Fruit fly (Drosophila melanogaster) whole organism, adult: ENCODE data around the gene CG11905.

Source experiments
- CG11617 ChIP-seq: fragments of 200-800 bp; sonication (Bioruptor generic); optimal IDR thresholded peaks from 2 replicates; lab custom pipeline; 2017; ENCODE audit warnings: mild to moderate bottlenecking, missing biosample characterization, missing genetic modification reagents, missing genetic modification characterization
- CG12768 ChIP-seq: fragments of 200-800 bp; sonication (Bioruptor generic); optimal IDR thresholded peaks from 2 replicates; lab custom pipeline; 2017; ENCODE audit warnings: missing biosample characterization, missing genetic modification characterization, mild to moderate bottlenecking, moderate library complexity, missing genetic modification reagents
- CG14711 ChIP-seq: fragments of 200-800 bp; sonication (Bioruptor generic); optimal IDR thresholded peaks from 2 replicates; lab custom pipeline; 2018; ENCODE audit warnings: missing biosample characterization, mild to moderate bottlenecking, missing genetic modification characterization, moderate library complexity
- CG33017 ChIP-seq: fragments of 200-800 bp; sonication (Bioruptor generic); optimal IDR thresholded peaks from 2 replicates; lab custom pipeline; 2018; ENCODE audit warnings: missing biosample characterization, mild to moderate bottlenecking, missing genetic modification characterization, moderate library complexity
- CG7045 ChIP-seq: fragments of 200-800 bp; sonication (Bioruptor generic); optimal IDR thresholded peaks from 2 replicates; lab custom pipeline; 2017; ENCODE audit warnings: missing biosample characterization, mild to moderate bottlenecking, missing genetic modification characterization
- CG7101 ChIP-seq: fragments of 200-800 bp; sonication (Bioruptor generic); optimal IDR thresholded peaks from 2 replicates; lab custom pipeline; 2018; ENCODE audit warnings: missing biosample characterization, mild to moderate bottlenecking, missing genetic modification characterization, moderate library complexity
- Clk ChIP-seq: fragments of 200-800 bp; sonication (Bioruptor generic); optimal IDR thresholded peaks from 2 replicates; lab custom pipeline; 2017; ENCODE audit warnings: missing biosample characterization, missing genetic modification characterization
- Crg-1 ChIP-seq: fragments of 200-800 bp; sonication (Bioruptor generic); optimal IDR thresholded peaks from 2 replicates; lab custom pipeline; 2016; ENCODE audit warnings: missing biosample characterization, missing genetic modification characterization
- Hr96 ChIP-seq: fragments of 200-800 bp; sonication (Bioruptor generic); optimal IDR thresholded peaks from 2 replicates; lab custom pipeline; 2016; ENCODE audit warnings: missing biosample characterization, missing genetic modification characterization
- Mnt ChIP-seq: fragments of 200-800 bp; sonication (Bioruptor generic); optimal IDR thresholded peaks from 2 replicates; lab custom pipeline; 2016; ENCODE audit warnings: missing biosample characterization, mild to moderate bottlenecking, missing genetic modification characterization
- bab1 ChIP-seq: fragments of 200-800 bp; sonication (Bioruptor generic); optimal IDR thresholded peaks from 3 replicates; lab custom pipeline; 2019; ENCODE audit warnings: missing biosample characterization, mild to moderate bottlenecking, missing genetic modification characterization, moderate library complexity
- cic ChIP-seq: fragments of 200-800 bp; sonication (Bioruptor generic); optimal IDR thresholded peaks from 2 replicates; lab custom pipeline; 2017; ENCODE audit warnings: missing biosample characterization, mild to moderate bottlenecking, missing genetic modification characterization, moderate library complexity
- cnc ChIP-seq, 2 experiments: fragments of >200 bp; optimal IDR thresholded peaks; 2 replicates each; lab custom pipeline; 2017
- kay ChIP-seq: fragments of 200-800 bp; sonication (Bioruptor generic); peaks from one replicate; lab custom pipeline; 2016; ENCODE audit warnings: missing biosample characterization, missing genetic modification characterization, borderline replicate concordance
- ovo ChIP-seq: fragments of 200-800 bp; sonication (Bioruptor generic); optimal IDR thresholded peaks from 2 replicates; lab custom pipeline; 2016; ENCODE audit warnings: missing biosample characterization, missing genetic modification characterization
- pad ChIP-seq: fragments of 200-800 bp; sonication (Bioruptor generic); optimal IDR thresholded peaks from 3 replicates; lab custom pipeline; 2017; ENCODE audit warnings: missing biosample characterization, missing genetic modification characterization, mild to moderate bottlenecking, moderate library complexity, missing genetic modification reagents
- tj ChIP-seq: fragments of 200-800 bp; sonication (Bioruptor generic); optimal IDR thresholded peaks from 3 replicates; lab custom pipeline; 2017; ENCODE audit warnings: missing biosample characterization, mild to moderate bottlenecking, missing genetic modification characterization, moderate library complexity
- toe ChIP-seq: fragments of 200-800 bp; sonication (Bioruptor generic); optimal IDR thresholded peaks from 2 replicates; lab custom pipeline; 2016; ENCODE audit warnings: missing biosample characterization, missing genetic modification characterization

CG11905 gene

DNA sequence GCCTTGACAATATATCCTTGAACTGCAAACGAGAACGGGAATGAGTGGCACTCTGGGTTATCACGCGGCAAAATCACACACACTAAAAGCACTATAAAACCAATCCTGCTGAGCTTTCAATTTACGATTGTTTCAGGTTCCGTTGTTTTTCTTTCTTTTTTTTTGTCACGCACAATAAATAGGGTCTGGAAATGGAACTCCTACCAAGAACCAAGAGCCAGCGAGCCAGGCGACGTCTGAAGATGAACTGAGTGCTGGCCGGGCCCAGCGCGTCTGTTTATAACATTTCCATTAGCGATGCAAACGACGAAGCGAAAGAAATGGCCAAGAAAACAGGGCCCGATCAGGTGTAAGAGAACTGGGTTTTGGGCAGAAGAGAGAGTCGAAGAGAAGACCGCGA is at the start of gene CG11905:
TSS of gene CG11905 (minus strand) at position 253 of the 400 bp plus-strand sequence.
- TF ChIP-seq cnc (optimal IDR thresholded peaks at IDR 0.05; lab: Kevin White, UChicago): no peak
- no peak for TF ChIP-seq cic (GFP tag; lab: Kevin White, UChicago)
- no peak for TF ChIP-seq CG11617 (GFP tag; lab: Kevin White, UChicago)

DNA sequence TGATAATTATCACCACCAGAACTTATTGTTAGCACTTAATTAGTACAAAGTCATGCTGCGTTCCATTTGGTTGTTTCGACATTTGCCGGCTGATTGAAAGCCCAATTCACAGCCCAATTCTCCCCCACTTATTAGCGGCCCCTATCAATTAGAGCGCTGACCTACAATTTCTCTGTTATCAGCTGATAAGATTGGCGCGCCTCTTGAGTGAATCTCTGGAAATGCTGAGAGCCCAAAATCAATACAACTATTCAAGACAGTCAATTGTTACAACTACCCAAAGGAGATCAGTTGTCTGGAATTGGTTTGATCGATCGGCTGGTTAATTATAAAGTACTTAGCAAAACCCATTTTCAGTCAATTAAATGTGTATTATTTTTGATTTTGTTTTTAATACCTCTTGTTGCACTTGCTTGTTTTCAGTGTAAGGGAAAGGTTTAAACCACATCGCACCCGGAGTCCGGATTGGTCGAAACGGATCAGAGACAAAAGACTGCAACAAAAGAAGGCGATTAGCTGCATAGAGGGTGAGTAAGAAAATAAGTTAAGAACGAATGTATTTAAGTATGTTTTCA is 49.6 kb upstream of the CG11905 start:
- TF ChIP-seq Mnt (GFP tag; lab: Kevin White, UChicago): no peak
- TF ChIP-seq cic (GFP tag; lab: Kevin White, UChicago): peak; percentile 19
- TF ChIP-seq CG12768 (GFP tag; lab: Kevin White, UChicago): no peak

- TF ChIP-seq kay (GFP tag; lab: Kevin White, UChicago) (peak; percentile 78), ovo (GFP tag; lab: Kevin White, UChicago) (no peak), cic (GFP tag; lab: Kevin White, UChicago) (peak; percentile 31)
Measured at dm6 chr3L:16984042-16984441, 48.7 kb upstream of the CG11905 start.

dm6 chr3L:16981114-16981648 is 45.8 kb upstream of the CG11905 start:
- peak; percentile 91 for TF ChIP-seq cic (GFP tag; lab: Kevin White, UChicago)
- peak; percentile 31 for TF ChIP-seq tj (GFP tag; lab: Kevin White, UChicago)
- TF ChIP-seq Clk (GFP tag; lab: Kevin White, UChicago): peak; percentile 16
- TF ChIP-seq kay (GFP tag; lab: Kevin White, UChicago): no peak
- TF ChIP-seq CG7045 (GFP tag; lab: Kevin White, UChicago): peak; percentile 46
- TF ChIP-seq CG7101 (tag; lab: Kevin White, UChicago): peak; percentile 27
- TF ChIP-seq toe (GFP tag; lab: Kevin White, UChicago): no peak
- peak; percentile 51 for TF ChIP-seq CG33017 (tag; lab: Kevin White, UChicago)
- peak; percentile 57 for TF ChIP-seq Mnt (GFP tag; lab: Kevin White, UChicago)
- no peak for TF ChIP-seq ovo (GFP tag; lab: Kevin White, UChicago)
- TF ChIP-seq CG12768 (GFP tag; lab: Kevin White, UChicago): peak; percentile 76
- peak; percentile 22 for TF ChIP-seq pad
- peak; percentile 24 for TF ChIP-seq CG11617 (GFP tag; lab: Kevin White, UChicago)

dm6 chr3L:16978406-16978805 is 43.1 kb upstream of the CG11905 start:
- TF ChIP-seq CG11617 (GFP tag; lab: Kevin White, UChicago) (no peak), Crg-1 (GFP tag; lab: Kevin White, UChicago) (no peak), CG12768 (GFP tag; lab: Kevin White, UChicago) (no peak), Clk (GFP tag; lab: Kevin White, UChicago) (no peak), CG14711 (no peak), tj (GFP tag; lab: Kevin White, UChicago) (peak; percentile 27), toe (GFP tag; lab: Kevin White, UChicago) (no peak), bab1 (GFP tag; lab: Kevin White, UChicago) (no peak), CG33017 (tag; lab: Kevin White, UChicago) (no peak)

dm6 chr3L:16977311-16977710 is 42.0 kb upstream of the CG11905 start:
- TF ChIP-seq kay (GFP tag; lab: Kevin White, UChicago): peak; percentile 96
- no peak for TF ChIP-seq Crg-1 (GFP tag; lab: Kevin White, UChicago)

dm6 chr3L:16975638-16976528 is 40.5 kb upstream of the CG11905 start:
- TF ChIP-seq CG33017 (tag; lab: Kevin White, UChicago) (no peak), Hr96 (GFP tag; lab: Kevin White, UChicago) (no peak), CG11617 (GFP tag; lab: Kevin White, UChicago) (no peak), Mnt (GFP tag; lab: Kevin White, UChicago) (no peak), kay (GFP tag; lab: Kevin White, UChicago) (peak; percentile 24)
